Fruit fly (Drosophila melanogaster): ENCODE results near the gene Usp32.

The Usp32 gene

dm6 chr3L:19909234-19910053 is 38.5 kb downstream of the Usp32 start:
- TF ChIP-seq psq (optimal IDR thresholded peaks at IDR 0.05), result peak; percentile 10
- TF ChIP-seq Myc (optimal IDR thresholded peaks at IDR 0.05), result no peak
- TF ChIP-seq ttk (optimal IDR thresholded peaks at IDR 0.05), result no peak
- no peak for TF ChIP-seq Sin3A (optimal IDR thresholded peaks at IDR 0.05)
- TF ChIP-seq insv (optimal IDR thresholded peaks at IDR 0.05), result no peak

dm6 chr3L:19910054-19910414 is 39.1 kb downstream of the Usp32 start, which contains the start of the genes Mi-2 and Prp3:
Gene Mi-2 (minus strand): TSS chr3L:19910215.
Gene Prp3 (plus strand): TSS chr3L:19910300.
- no peak for TF ChIP-seq insv (optimal IDR thresholded peaks at IDR 0.05)
- no peak for TF ChIP-seq Sin3A (optimal IDR thresholded peaks at IDR 0.05)
- no peak for TF ChIP-seq ttk (optimal IDR thresholded peaks at IDR 0.05)
- no peak for TF ChIP-seq psq (optimal IDR thresholded peaks at IDR 0.05)
- TF ChIP-seq h (optimal IDR thresholded peaks at IDR 0.05), result no peak
- no peak for TF ChIP-seq Myc (optimal IDR thresholded peaks at IDR 0.05)

- TF ChIP-seq psq (optimal IDR thresholded peaks at IDR 0.05) (no peak), ttk (optimal IDR thresholded peaks at IDR 0.05) (no peak), insv (optimal IDR thresholded peaks at IDR 0.05) (no peak), h (optimal IDR thresholded peaks at IDR 0.05) (no peak), Sin3A (optimal IDR thresholded peaks at IDR 0.05) (no peak), Myc (optimal IDR thresholded peaks at IDR 0.05) (no peak)
Observed at dm6 chr3L:19913328-19913936, 42.5 kb downstream of the Usp32 start, which contains the start of gene Mtr3. Gene Mtr3 (minus strand): TSS chr3L:19913715.

dm6 chr3L:19914833-19915232 is 43.9 kb downstream of the Usp32 start, which contains the start of gene Rpn1:
Gene Rpn1 (plus strand): TSS chr3L:19915051.
- no peak for TF ChIP-seq Sin3A (optimal IDR thresholded peaks at IDR 0.05)
- no peak for TF ChIP-seq ttk (optimal IDR thresholded peaks at IDR 0.05)
- no peak for TF ChIP-seq insv (optimal IDR thresholded peaks at IDR 0.05)
- no peak for TF ChIP-seq Myc (optimal IDR thresholded peaks at IDR 0.05)
- no peak for TF ChIP-seq h (optimal IDR thresholded peaks at IDR 0.05)
- no peak for TF ChIP-seq psq (optimal IDR thresholded peaks at IDR 0.05)

- TF ChIP-seq psq (optimal IDR thresholded peaks at IDR 0.05) (no peak), Sin3A (optimal IDR thresholded peaks at IDR 0.05) (no peak), Myc (optimal IDR thresholded peaks at IDR 0.05) (no peak), ttk (optimal IDR thresholded peaks at IDR 0.05) (no peak), h (optimal IDR thresholded peaks at IDR 0.05) (no peak), insv (optimal IDR thresholded peaks at IDR 0.05) (no peak)
Observed at dm6 chr3L:19919981-19920380, 49.0 kb downstream of the Usp32 start.

- TF ChIP-seq Sin3A (optimal IDR thresholded peaks at IDR 0.05), result no peak
- TF ChIP-seq h (optimal IDR thresholded peaks at IDR 0.05), result no peak
- no peak for TF ChIP-seq psq (optimal IDR thresholded peaks at IDR 0.05)
- no peak for TF ChIP-seq Myc (optimal IDR thresholded peaks at IDR 0.05)
- no peak for TF ChIP-seq insv (optimal IDR thresholded peaks at IDR 0.05)
Observed at dm6 chr3L:19922833-19923745, 52.1 kb downstream of the Usp32 start, which contains the start of gene Pfdn6. Gene Pfdn6 (plus strand): TSS chr3L:19923671.

dm6 chr3L:19924771-19925304 is 53.9 kb downstream of the Usp32 start, which contains the start of gene Grasp65:
Gene Grasp65 (plus strand): TSS chr3L:19924943.
- TF ChIP-seq ttk (optimal IDR thresholded peaks at IDR 0.05) (no peak), Myc (optimal IDR thresholded peaks at IDR 0.05) (no peak), h (optimal IDR thresholded peaks at IDR 0.05) (no peak), Sin3A (optimal IDR thresholded peaks at IDR 0.05) (no peak), insv (optimal IDR thresholded peaks at IDR 0.05) (no peak), psq (optimal IDR thresholded peaks at IDR 0.05) (no peak)

dm6 chr3L:19928435-19929011 is 57.6 kb downstream of the Usp32 start, which contains the start of the genes CG8004 and RhoGDI:
Gene CG8004 (minus strand): TSS chr3L:19928508.
Gene RhoGDI (plus strand): TSS chr3L:19928743.
- TF ChIP-seq h (optimal IDR thresholded peaks at IDR 0.05) (no peak), insv (optimal IDR thresholded peaks at IDR 0.05) (no peak), psq (optimal IDR thresholded peaks at IDR 0.05) (no peak), Myc (optimal IDR thresholded peaks at IDR 0.05) (no peak), ttk (optimal IDR thresholded peaks at IDR 0.05) (no peak), Sin3A (optimal IDR thresholded peaks at IDR 0.05) (no peak)

- TF ChIP-seq ttk (optimal IDR thresholded peaks at IDR 0.05), result no peak
- no peak for TF ChIP-seq psq (optimal IDR thresholded peaks at IDR 0.05)
- no peak for TF ChIP-seq h (optimal IDR thresholded peaks at IDR 0.05)
- no peak for TF ChIP-seq insv (optimal IDR thresholded peaks at IDR 0.05)
- no peak for TF ChIP-seq Sin3A (optimal IDR thresholded peaks at IDR 0.05)
- TF ChIP-seq Myc (optimal IDR thresholded peaks at IDR 0.05), result no peak
Observed at dm6 chr3L:19929051-19929718, 58.2 kb downstream of the Usp32 start.

dm6 chr3L:19929719-19930334 is 58.9 kb downstream of the Usp32 start:
- no peak for TF ChIP-seq Myc (optimal IDR thresholded peaks at IDR 0.05)
- no peak for TF ChIP-seq insv (optimal IDR thresholded peaks at IDR 0.05)
- TF ChIP-seq Sin3A (optimal IDR thresholded peaks at IDR 0.05), result no peak
- no peak for TF ChIP-seq ttk (optimal IDR thresholded peaks at IDR 0.05)
- TF ChIP-seq psq (optimal IDR thresholded peaks at IDR 0.05), result no peak
- no peak for TF ChIP-seq h (optimal IDR thresholded peaks at IDR 0.05)

Measured in Kc167 (cell line).